Fruit fly (Drosophila melanogaster): ENCODE results near the gene CG8851.

The CG8851 gene

DNA sequence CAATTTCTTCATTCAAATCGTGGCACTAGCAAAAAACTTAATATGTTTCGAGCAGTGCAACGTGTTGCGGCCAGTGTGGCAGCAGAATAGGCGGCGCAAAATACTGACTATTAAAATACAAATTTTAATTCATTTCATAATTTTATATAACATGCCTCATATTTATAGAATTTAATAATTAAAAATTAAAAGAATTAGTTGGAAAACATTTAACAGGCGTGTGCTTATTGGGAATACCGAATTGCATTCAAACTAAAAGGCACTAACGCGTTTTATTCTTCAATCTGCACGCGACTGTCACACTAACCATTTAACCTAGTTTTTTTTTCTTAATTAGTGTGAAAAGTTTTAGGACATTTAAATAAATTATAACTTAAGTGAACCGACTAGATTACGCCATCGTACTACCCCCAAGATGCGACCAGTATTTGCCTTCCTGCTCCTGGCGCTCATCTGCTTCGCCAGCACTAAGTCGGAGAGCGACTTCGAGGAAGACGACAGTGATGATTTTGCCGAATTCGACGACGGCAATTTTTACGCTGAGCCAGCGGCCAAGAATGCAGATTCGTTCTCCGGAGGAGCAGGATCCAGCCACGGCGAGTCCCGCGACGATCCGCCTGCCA is 4.8 kb upstream of the CG8851 start, which contains the start of the genes LeuRS and CG17593:
LeuRS (minus strand) TSS at position 88 of the 623 bp plus-strand sequence.
CG17593 (plus strand) TSS at position 304 of the 623 bp plus-strand sequence.
- TF ChIP-seq pan (optimal IDR thresholded peaks at IDR 0.05): no peak
- TF ChIP-seq EcR (GFP tag; optimal IDR thresholded peaks at IDR 0.05): no peak
- no peak for TF ChIP-seq psq (optimal IDR thresholded peaks at IDR 0.05)
- no peak for TF ChIP-seq usp (GFP tag; optimal IDR thresholded peaks at IDR 0.05)
- no peak for TF ChIP-seq Dll (optimal IDR thresholded peaks at IDR 0.05)
- no peak for TF ChIP-seq CG8478 (optimal IDR thresholded peaks at IDR 0.05)

DNA sequence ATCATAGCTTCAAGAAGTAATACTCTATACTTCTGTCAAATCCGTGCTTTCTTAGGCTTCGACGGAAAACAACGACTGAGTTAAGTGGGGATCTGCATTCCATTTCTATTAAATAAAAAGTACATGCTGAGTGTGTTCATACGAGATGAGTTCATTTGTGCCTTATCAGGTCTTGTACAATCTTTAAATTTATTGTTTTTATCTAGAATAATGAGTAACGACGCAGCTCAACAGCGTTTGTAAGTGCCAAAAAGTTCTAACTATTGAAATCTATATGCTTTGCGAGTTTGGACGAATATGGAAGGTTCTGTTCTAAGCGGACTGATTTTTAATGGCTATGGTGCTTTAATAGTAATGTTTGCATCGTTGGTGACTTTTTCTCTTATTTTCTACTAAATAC is 4.5 kb downstream of the CG8851 start, which contains the start of gene Sr-CIV:
Sr-CIV (minus strand) TSS at position 101 of the 400 bp plus-strand sequence.
- no peak for TF ChIP-seq usp (GFP tag; optimal IDR thresholded peaks at IDR 0.05)
- TF ChIP-seq CG8478 (optimal IDR thresholded peaks at IDR 0.05): no peak
- TF ChIP-seq pan (optimal IDR thresholded peaks at IDR 0.05): no peak
- TF ChIP-seq EcR (GFP tag; optimal IDR thresholded peaks at IDR 0.05): no peak
- no peak for TF ChIP-seq Dll (optimal IDR thresholded peaks at IDR 0.05)
- no peak for TF ChIP-seq psq (optimal IDR thresholded peaks at IDR 0.05)

DNA sequence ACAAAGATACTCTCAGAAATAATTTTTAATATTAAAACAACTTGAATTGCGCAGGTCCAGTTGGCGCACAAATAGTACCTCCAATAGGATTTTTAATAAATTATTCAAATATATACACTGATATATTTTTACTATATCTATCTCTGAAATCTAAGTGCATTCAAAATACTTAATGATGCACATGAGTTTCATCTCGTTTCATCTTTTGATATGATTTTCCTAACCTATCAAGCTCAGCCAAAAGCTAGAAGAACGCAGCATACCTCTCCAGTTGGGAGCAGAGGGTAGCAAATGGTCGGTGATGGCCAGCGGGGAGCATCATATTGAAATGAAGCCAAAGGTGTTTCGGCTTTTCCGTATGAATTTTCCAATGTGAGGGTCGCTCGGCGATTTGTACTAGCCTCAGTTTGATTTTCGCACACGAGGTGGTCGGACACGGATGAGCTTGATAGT is 5.3 kb downstream of the CG8851 start, which contains the start of gene CG8852:
CG8852 (plus strand) TSS at position 403 of the 453 bp plus-strand sequence.
- TF ChIP-seq usp (GFP tag; optimal IDR thresholded peaks at IDR 0.05): no peak
- TF ChIP-seq psq (optimal IDR thresholded peaks at IDR 0.05): no peak
- TF ChIP-seq pan (optimal IDR thresholded peaks at IDR 0.05): no peak
- TF ChIP-seq Dll (optimal IDR thresholded peaks at IDR 0.05): no peak
- no peak for TF ChIP-seq EcR (GFP tag; optimal IDR thresholded peaks at IDR 0.05)
- TF ChIP-seq CG8478 (optimal IDR thresholded peaks at IDR 0.05): no peak

DNA sequence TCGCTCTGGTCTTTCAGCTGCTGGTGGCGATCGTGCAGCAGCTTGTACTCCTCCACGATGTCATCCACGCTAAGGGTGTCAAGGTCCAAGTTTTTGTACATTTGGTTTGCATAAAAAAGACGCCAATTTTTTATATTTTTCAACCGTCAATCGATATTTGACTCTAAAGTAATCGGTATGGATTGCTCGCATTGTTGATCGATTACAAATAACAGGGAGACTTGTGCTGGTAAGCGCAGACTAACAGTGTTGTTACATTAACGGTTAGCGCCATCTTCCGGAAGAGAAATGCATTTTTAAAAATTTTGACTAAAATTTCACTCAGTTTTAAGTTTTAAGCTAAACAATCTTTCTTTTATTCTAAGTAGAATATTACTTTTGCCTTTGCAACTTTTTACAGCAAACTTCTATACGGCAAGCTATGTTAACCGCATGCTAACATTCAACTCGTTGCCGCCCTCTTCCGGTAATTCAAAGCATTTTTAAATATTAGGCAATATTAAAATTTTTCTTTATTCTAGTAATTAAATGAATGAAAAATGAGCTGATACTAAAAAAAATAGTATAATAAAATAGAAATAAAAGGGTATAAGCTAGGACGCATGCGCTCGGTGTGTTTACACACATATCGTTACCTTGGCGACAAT is 10.8 kb downstream of the CG8851 start, which contains the start of the genes Spindly and IFT57:
Spindly (minus strand) TSS at position 132 of the 647 bp plus-strand sequence.
IFT57 (plus strand) TSS at position 604 of the 647 bp plus-strand sequence.
- TF ChIP-seq CG8478 (optimal IDR thresholded peaks at IDR 0.05) (no peak), usp (GFP tag; optimal IDR thresholded peaks at IDR 0.05) (no peak), psq (optimal IDR thresholded peaks at IDR 0.05) (no peak), Dll (optimal IDR thresholded peaks at IDR 0.05) (no peak), EcR (GFP tag; optimal IDR thresholded peaks at IDR 0.05) (no peak), pan (optimal IDR thresholded peaks at IDR 0.05) (no peak)

DNA sequence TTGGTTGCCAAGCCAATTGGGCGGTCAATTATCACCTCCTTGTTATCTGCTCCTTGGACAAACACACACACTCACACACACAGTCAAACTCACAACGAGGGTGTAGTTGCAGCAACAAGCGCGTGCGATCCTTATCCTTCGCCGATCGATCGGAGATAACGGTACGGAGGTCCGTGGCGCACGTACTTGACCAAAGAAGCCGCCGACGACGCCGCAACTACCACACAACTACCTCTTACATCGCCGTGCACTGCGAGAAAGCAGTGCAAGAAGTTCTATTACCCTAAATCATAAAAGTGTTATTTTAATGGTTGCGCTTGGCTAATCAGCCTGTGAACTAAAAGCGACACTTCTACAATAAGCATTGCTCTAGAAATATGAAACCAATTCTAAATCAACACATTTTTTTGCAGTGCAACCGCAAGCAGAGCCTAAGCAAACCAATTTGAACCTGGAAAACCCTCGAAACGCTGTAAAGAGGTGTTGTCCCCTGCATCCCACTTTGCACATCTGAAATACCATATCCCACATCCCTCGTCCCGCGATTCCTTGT is 13.6 kb downstream of the CG8851 start:
- TF ChIP-seq Dll (optimal IDR thresholded peaks at IDR 0.05): no peak
- no peak for TF ChIP-seq EcR (GFP tag; optimal IDR thresholded peaks at IDR 0.05)
- TF ChIP-seq psq (optimal IDR thresholded peaks at IDR 0.05): no peak
- no peak for TF ChIP-seq CG8478 (optimal IDR thresholded peaks at IDR 0.05)
- TF ChIP-seq usp (GFP tag; optimal IDR thresholded peaks at IDR 0.05): no peak
- no peak for TF ChIP-seq pan (optimal IDR thresholded peaks at IDR 0.05)

DNA sequence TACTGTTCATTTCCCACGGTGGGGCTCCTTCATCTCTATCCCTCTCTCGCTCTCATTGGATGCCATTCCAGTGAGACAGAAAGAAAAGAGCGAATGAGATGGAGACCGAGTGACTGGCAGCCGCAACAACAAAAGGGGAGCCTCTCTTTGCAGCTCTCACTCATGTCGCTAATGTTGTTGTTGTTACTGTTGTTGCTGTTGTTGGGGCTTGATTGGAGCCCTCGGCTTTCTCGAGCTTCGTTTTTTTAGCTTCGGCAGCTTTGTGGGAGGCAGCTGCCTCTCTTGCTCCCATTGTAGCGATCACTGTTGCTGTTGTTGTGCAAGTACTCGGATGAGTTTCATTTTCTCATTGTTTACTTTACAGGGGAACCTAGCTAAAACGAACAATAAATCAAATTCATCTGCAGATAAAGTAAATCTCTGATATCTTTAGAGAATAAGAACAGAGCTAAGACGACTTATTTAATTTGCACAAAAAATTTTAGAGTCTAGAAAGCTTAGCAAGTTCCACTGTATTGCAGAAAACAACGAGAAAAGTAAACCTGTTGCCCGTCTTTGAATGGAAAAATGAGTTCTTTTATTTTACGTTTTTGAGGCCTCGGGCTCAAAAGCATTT is 14.9 kb downstream of the CG8851 start:
- TF ChIP-seq usp (GFP tag; optimal IDR thresholded peaks at IDR 0.05): no peak
- TF ChIP-seq Dll (optimal IDR thresholded peaks at IDR 0.05): peak; percentile 74

DNA sequence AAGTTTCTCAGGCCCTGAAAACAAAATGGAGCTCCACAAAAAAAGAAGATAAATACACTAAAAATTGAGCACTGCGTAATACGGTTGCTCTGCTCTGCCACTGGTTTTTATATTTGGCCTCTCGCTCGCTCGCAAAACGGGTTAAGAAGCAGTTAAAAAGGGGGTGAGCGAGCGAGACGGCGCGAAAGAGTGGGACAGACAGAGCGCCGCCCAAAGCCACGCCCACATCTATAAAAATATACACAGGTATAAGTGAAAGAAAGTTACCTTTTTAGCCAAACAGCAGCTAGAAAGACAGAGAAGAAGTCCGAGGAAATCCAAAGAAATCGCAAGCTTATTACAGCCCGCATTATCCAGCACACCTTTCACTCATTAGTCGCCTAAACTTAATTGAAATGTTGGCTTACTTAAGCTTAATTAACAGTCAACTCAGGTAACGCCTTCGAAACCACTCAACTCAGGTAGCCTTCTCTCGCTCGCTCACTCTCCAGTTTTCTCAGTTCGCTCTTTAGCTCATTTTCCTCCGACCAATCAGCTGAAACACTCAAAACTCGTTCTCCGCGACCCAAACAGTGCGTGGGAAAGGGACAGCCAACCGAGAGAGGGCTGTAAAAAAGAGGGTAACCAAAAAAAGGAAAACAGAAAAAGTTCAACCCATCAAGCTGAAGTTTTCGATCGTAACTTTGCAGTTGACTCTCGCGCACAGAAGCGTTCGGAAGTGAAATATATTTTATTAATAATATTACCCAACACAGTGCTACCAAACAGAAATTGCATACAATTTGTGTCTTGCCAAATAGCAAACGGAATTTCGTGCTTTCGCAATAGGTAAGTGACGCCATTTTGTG is 19.3 kb downstream of the CG8851 start, which contains the start of gene drm:
drm (plus strand) TSS at position 684 of the 848 bp plus-strand sequence.
- TF ChIP-seq Dll (optimal IDR thresholded peaks at IDR 0.05) (peak; percentile 64), pan (optimal IDR thresholded peaks at IDR 0.05) (no peak), CG8478 (optimal IDR thresholded peaks at IDR 0.05) (peak; percentile 62)

DNA sequence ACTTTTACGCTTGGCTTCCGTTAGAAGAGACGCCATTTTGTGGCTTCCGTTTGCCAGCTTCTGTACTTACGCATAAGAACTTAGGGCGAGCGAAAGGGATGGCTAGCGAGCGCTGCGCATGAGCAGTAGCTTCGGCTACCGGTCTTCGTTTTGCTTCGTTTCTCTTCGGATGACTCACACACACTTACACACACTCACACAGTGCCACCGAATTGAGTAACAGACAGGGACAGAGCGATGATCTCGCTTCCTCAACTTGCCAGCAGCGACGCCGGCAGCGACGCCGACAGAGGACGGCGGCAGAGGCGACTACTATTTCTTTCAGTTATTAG is 19.9 kb downstream of the CG8851 start:
- TF ChIP-seq psq (optimal IDR thresholded peaks at IDR 0.05) (no peak), CG8478 (optimal IDR thresholded peaks at IDR 0.05) (no peak), EcR (GFP tag; optimal IDR thresholded peaks at IDR 0.05) (no peak), pan (optimal IDR thresholded peaks at IDR 0.05) (no peak), Dll (optimal IDR thresholded peaks at IDR 0.05) (no peak), usp (GFP tag; optimal IDR thresholded peaks at IDR 0.05) (no peak)

DNA sequence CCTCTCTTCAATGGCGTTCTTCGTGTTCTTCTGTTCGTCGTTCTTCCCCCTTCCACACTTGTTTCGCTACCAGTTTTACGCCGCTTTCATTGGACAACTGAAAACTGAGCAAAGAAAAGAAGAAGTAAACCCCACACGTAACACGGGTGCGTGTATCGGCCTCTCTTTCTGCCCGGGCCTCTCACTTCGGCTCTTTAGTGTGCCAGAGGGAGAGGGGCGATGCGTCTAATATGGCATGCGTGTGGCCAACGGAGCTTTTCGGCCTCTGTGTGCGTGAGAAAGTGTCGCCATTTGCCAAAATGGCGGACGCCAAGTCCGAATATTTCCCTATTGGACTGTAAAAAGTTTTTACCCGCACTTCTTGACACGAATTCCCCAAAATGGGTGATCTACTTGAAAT is 20.5 kb downstream of the CG8851 start:
- no peak for TF ChIP-seq usp (GFP tag; optimal IDR thresholded peaks at IDR 0.05)
- no peak for TF ChIP-seq Dll (optimal IDR thresholded peaks at IDR 0.05)
- TF ChIP-seq psq (optimal IDR thresholded peaks at IDR 0.05): no peak
- peak; percentile 61 for TF ChIP-seq CG8478 (optimal IDR thresholded peaks at IDR 0.05)

DNA sequence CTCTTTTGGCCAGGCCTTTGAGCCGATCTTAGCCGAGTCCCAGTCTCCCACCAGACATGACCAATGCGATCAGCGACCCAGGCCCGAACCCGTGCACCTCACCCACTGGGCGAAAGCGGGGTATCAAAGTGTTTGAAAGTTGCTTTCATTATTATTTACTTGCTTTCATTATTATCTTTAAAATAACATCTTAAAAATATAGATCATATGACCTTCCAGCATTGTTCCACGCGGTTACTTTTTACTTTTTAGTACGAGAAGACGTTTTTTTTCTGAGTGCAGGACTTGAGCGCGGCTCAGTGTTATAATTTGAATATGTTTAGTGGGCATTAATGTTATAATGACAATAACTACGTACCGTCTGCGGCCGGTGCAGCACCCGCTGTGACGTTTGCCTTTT is 23.6 kb downstream of the CG8851 start:
- TF ChIP-seq CG8478 (optimal IDR thresholded peaks at IDR 0.05): no peak
- TF ChIP-seq Dll (optimal IDR thresholded peaks at IDR 0.05): no peak
- TF ChIP-seq psq (optimal IDR thresholded peaks at IDR 0.05): no peak
- TF ChIP-seq pan (optimal IDR thresholded peaks at IDR 0.05): no peak

DNA sequence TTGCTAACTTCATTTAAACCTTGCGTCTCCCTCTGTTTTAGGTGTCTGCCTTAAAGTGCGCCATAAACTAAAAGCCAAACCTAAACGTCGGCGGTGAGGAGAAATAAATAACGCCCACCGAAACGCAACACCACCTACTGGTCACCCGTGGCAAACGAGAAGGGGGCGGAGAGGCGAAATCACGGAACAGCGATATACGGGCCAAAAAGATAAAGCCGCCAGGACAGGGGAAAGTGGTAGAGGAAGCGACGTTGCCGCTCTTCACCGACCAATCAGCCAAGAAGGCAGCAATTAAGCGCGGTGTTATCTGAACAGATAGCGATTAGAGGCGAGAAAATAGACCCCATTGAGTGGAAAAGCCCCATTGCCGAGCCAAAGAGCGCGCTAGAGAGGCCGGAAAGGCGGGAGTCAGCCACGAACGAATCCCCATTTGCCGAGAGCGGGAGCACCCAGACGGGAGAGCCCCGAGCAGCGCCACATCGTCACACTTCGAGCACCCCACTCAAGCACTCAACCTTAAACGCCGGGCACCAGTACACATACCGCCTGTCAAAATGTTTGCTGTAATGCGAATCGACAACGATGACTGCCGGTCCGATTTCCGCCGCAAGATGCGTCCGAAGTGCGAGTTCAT is 25.7 kb downstream of the CG8851 start:
- TF ChIP-seq usp (GFP tag; optimal IDR thresholded peaks at IDR 0.05) (no peak), Dll (optimal IDR thresholded peaks at IDR 0.05) (peak; percentile 100), EcR (GFP tag; optimal IDR thresholded peaks at IDR 0.05) (no peak), CG8478 (optimal IDR thresholded peaks at IDR 0.05) (no peak), psq (optimal IDR thresholded peaks at IDR 0.05) (no peak), pan (optimal IDR thresholded peaks at IDR 0.05) (no peak)

All from whole organism.